Fruit fly (Drosophila melanogaster) whole organism, embryonic: ENCODE measurements around the gene GIIIspla2.

Experiments
- Antp ChIP-seq: fragments of 200-800 bp; sonication (Bioruptor generic); optimal IDR thresholded peaks from 3 replicates; lab custom pipeline; 2016; ENCODE audit warnings: missing biosample characterization, missing genetic modification characterization
- BtbVII ChIP-seq: fragments of 200-800 bp; sonication (Bioruptor generic); optimal IDR thresholded peaks from 3 replicates; lab custom pipeline; 2017; ENCODE audit warnings: missing biosample characterization, mild to moderate bottlenecking, missing genetic modification characterization
- CG10267 ChIP-seq: fragments of 200-800 bp; sonication (Bioruptor generic); optimal IDR thresholded peaks from 2 replicates; lab custom pipeline; 2018; ENCODE audit warnings: missing biosample characterization, mild to moderate bottlenecking, missing genetic modification characterization, moderate library complexity
- CG11247 ChIP-seq: fragments of 200-800 bp; sonication (Bioruptor generic); IDR thresholded peaks from 2 replicates; pipeline ENCODE4 v1.3.6; 2022; ENCODE audit warnings: missing biosample characterization, missing genetic modification characterization
- CG12219 ChIP-seq: fragments of 200-800 bp; sonication (Bioruptor generic); optimal IDR thresholded peaks from 3 replicates; lab custom pipeline; 2018; ENCODE audit warnings: missing biosample characterization, mild to moderate bottlenecking, missing genetic modification characterization
- CG13287 ChIP-seq: fragments of 200-800 bp; sonication (Bioruptor generic); IDR thresholded peaks from 2 replicates; pipeline ENCODE4 v1.3.6; 2022; ENCODE audit warnings: missing biosample characterization, missing genetic modification characterization; ENCODE audit not compliant: partially characterized antibody
- CG14710 ChIP-seq: fragments of 200-800 bp; sonication (Bioruptor generic); optimal IDR thresholded peaks from 3 replicates; lab custom pipeline; 2019; ENCODE audit warnings: missing biosample characterization, mild to moderate bottlenecking, missing genetic modification characterization, moderate library complexity
- CG15269 ChIP-seq: fragments of 200-800 bp; sonication (Bioruptor generic); optimal IDR thresholded peaks from 2 replicates; lab custom pipeline; 2018; ENCODE audit warnings: missing biosample characterization, mild to moderate bottlenecking, missing genetic modification characterization, moderate library complexity
- CG17385 ChIP-seq: fragments of 200-800 bp; sonication (Bioruptor generic); optimal IDR thresholded peaks from 3 replicates; lab custom pipeline; 2018; ENCODE audit warnings: missing biosample characterization, mild to moderate bottlenecking, missing genetic modification characterization
- CG17568 ChIP-seq: fragments of 200-800 bp; sonication (Bioruptor generic); optimal IDR thresholded peaks from 2 replicates; lab custom pipeline; 2018; ENCODE audit warnings: missing biosample characterization, mild to moderate bottlenecking, missing genetic modification characterization, moderate library complexity
- CG18476 ChIP-seq: fragments of 200-800 bp; sonication (Bioruptor generic); optimal IDR thresholded peaks from 2 replicates; lab custom pipeline; 2016; ENCODE audit warnings: missing biosample characterization, mild to moderate bottlenecking, missing genetic modification characterization
- CG2202 ChIP-seq: fragments of 200-800 bp; sonication (Bioruptor generic); optimal IDR thresholded peaks from 2 replicates; lab custom pipeline; 2018; ENCODE audit warnings: missing biosample characterization, mild to moderate bottlenecking, missing genetic modification characterization
- CG31224 ChIP-seq: fragments of 200-800 bp; sonication (Bioruptor generic); IDR thresholded peaks from 2 replicates; pipeline ENCODE4 v1.3.6; 2022; ENCODE audit warnings: missing biosample characterization, missing genetic modification characterization
- CG3847 ChIP-seq: fragments of 200-800 bp; sonication (Bioruptor generic); IDR thresholded peaks from 2 replicates; pipeline ENCODE4 v1.3.6; 2022; ENCODE audit warnings: missing biosample characterization, missing genetic modification characterization
- CG3995 ChIP-seq: fragments of 200-800 bp; sonication (Bioruptor generic); optimal IDR thresholded peaks from 3 replicates; lab custom pipeline; 2016; ENCODE audit warnings: missing biosample characterization, missing genetic modification characterization
- CG42726 ChIP-seq: fragments of 200-800 bp; sonication (Bioruptor generic); IDR thresholded peaks from 2 replicates; pipeline ENCODE4 v1.3.6; 2022; ENCODE audit warnings: missing biosample characterization, missing genetic modification characterization; ENCODE audit not compliant: partially characterized antibody
- CG4707 ChIP-seq: fragments of 200-800 bp; sonication (Bioruptor generic); optimal IDR thresholded peaks from 2 replicates; lab custom pipeline; 2018; ENCODE audit warnings: missing biosample characterization, mild to moderate bottlenecking, missing genetic modification characterization, moderate library complexity
- CG6175 ChIP-seq: fragments of 200-800 bp; sonication (Bioruptor generic); IDR thresholded peaks from 3 replicates; pipeline ENCODE4 v1.3.6; 2022; ENCODE audit warnings: missing biosample characterization, missing genetic modification characterization
- CG7271 ChIP-seq: fragments of 200-800 bp; sonication (Bioruptor generic); optimal IDR thresholded peaks from 2 replicates; lab custom pipeline; 2018; ENCODE audit warnings: missing biosample characterization, mild to moderate bottlenecking, missing genetic modification characterization, moderate library complexity
- CG7839 ChIP-seq: fragments of 200-800 bp; sonication (Bioruptor generic); optimal IDR thresholded peaks from 3 replicates; lab custom pipeline; 2018; ENCODE audit warnings: missing biosample characterization, mild to moderate bottlenecking, missing genetic modification characterization, moderate library complexity
- CG8281 ChIP-seq: fragments of 200-800 bp; sonication (Bioruptor generic); optimal IDR thresholded peaks from 2 replicates; lab custom pipeline; 2018; ENCODE audit warnings: missing biosample characterization, mild to moderate bottlenecking, missing genetic modification characterization, moderate library complexity
- Dll ChIP-seq: fragments of 200-800 bp; sonication (Bioruptor generic); IDR thresholded peaks from 4 replicates; pipeline ENCODE4 v1.3.6; 2022; ENCODE audit warnings: missing biosample characterization, missing genetic modification characterization; ENCODE audit not compliant: partially characterized antibody
- Dp ChIP-seq: fragments of 200-800 bp; sonication (Bioruptor generic); optimal IDR thresholded peaks from 2 replicates; lab custom pipeline; 2018; ENCODE audit warnings: missing biosample characterization, mild to moderate bottlenecking, missing genetic modification characterization, moderate library complexity
- HHEX ChIP-seq: fragments of 200-800 bp; sonication (Bioruptor generic); optimal IDR thresholded peaks from 3 replicates; lab custom pipeline; 2017; ENCODE audit warnings: missing biosample characterization, mild to moderate bottlenecking, missing genetic modification characterization, missing genetic modification reagents
- Jarid2 ChIP-seq: fragments of 200-800 bp; sonication (Bioruptor generic); optimal IDR thresholded peaks from 3 replicates; lab custom pipeline; 2017; ENCODE audit warnings: mild to moderate bottlenecking, missing biosample characterization, missing genetic modification reagents, missing genetic modification characterization
- Max ChIP-seq: fragments of 200-800 bp; sonication (Bioruptor generic); optimal IDR thresholded peaks from 2 replicates; lab custom pipeline; 2016; ENCODE audit warnings: missing biosample characterization, mild to moderate bottlenecking, missing genetic modification characterization
- Myb ChIP-seq: fragments of 200-800 bp; sonication (Bioruptor generic); optimal IDR thresholded peaks from 2 replicates; lab custom pipeline; 2016; ENCODE audit warnings: missing biosample characterization, missing genetic modification characterization
- Sin3A ChIP-seq: fragments of >200 bp; optimal IDR thresholded peaks from 2 replicates; lab custom pipeline; 2018
- Tbp ChIP-seq: fragments of >200 bp; optimal IDR thresholded peaks from 2 replicates; lab custom pipeline; 2018; ENCODE audit warnings: missing biosample characterization, missing genetic modification characterization
- Xbp1 ChIP-seq: fragments of 200-800 bp; sonication (Bioruptor generic); optimal IDR thresholded peaks from 3 replicates; lab custom pipeline; 2016; ENCODE audit warnings: missing biosample characterization, mild to moderate bottlenecking, missing genetic modification characterization
- br ChIP-seq: fragments of >200 bp; optimal IDR thresholded peaks from 2 replicates; lab custom pipeline; 2017
- cas ChIP-seq: fragments of 200-800 bp; sonication (Bioruptor generic); IDR thresholded peaks from 2 replicates; pipeline ENCODE4 v1.3.6; 2022; ENCODE audit warnings: missing biosample characterization, missing genetic modification characterization
- cato ChIP-seq: fragments of 200-800 bp; sonication (Bioruptor generic); optimal IDR thresholded peaks from 2 replicates; lab custom pipeline; 2016; ENCODE audit warnings: missing biosample characterization, missing genetic modification characterization, borderline replicate concordance
- chn ChIP-seq: fragments of 200-800 bp; sonication (Bioruptor generic); optimal IDR thresholded peaks from 2 replicates; lab custom pipeline; 2016; ENCODE audit warnings: missing biosample characterization, missing genetic modification characterization
- corto ChIP-seq: fragments of 200-800 bp; sonication (Bioruptor generic); optimal IDR thresholded peaks from 2 replicates; lab custom pipeline; 2016; ENCODE audit warnings: missing biosample characterization, mild to moderate bottlenecking, missing genetic modification characterization, moderate library complexity
- crp ChIP-seq, 2 experiments: fragments of 200-800 bp; sonication (Bioruptor generic); optimal IDR thresholded peaks; 2 replicates in 1 of 2; 3 replicates in 1 of 2; lab custom pipeline; 2017; ENCODE audit warnings: missing biosample characterization in 2 of 2, missing genetic modification characterization in 2 of 2, mild to moderate bottlenecking in 1 of 2, moderate library complexity in 1 of 2
- cwo ChIP-seq: fragments of 200-800 bp; sonication (Bioruptor generic); optimal IDR thresholded peaks from 3 replicates; lab custom pipeline; 2017; ENCODE audit warnings: missing biosample characterization, missing genetic modification characterization, mild to moderate bottlenecking, moderate library complexity, missing genetic modification reagents
- gfzf ChIP-seq: fragments of 200-800 bp; sonication (Bioruptor generic); optimal IDR thresholded peaks from 2 replicates; lab custom pipeline; 2016; ENCODE audit warnings: missing biosample characterization, mild to moderate bottlenecking, missing genetic modification characterization, moderate library complexity
- h ChIP-seq: fragments of >200 bp; optimal IDR thresholded peaks from 2 replicates; lab custom pipeline; 2017
- her ChIP-seq: fragments of 200-800 bp; sonication (Bioruptor generic); optimal IDR thresholded peaks from 2 replicates; lab custom pipeline; 2016; ENCODE audit warnings: missing biosample characterization, missing genetic modification characterization
- hkb ChIP-seq, 2 experiments: fragments of 200-800 bp in 1 of 2; fragments of >200 bp in 1 of 2; sonication (Bioruptor generic) in 1 of 2; IDR thresholded peaks in 1 of 2; optimal IDR thresholded peaks in 1 of 2; 2 replicates each; pipeline versions ENCODE4 v1.3.6 to Lab custom; 2017 to 2022; ENCODE audit warnings: missing biosample characterization in 1 of 2, missing genetic modification characterization in 1 of 2
- mirr ChIP-seq: fragments of 200-800 bp; sonication (Bioruptor generic); optimal IDR thresholded peaks from 3 replicates; lab custom pipeline; 2018; ENCODE audit warnings: missing biosample characterization, mild to moderate bottlenecking, missing genetic modification characterization
- nom ChIP-seq: fragments of 200-800 bp; sonication (Bioruptor generic); optimal IDR thresholded peaks from 2 replicates; lab custom pipeline; 2017; ENCODE audit warnings: missing biosample characterization, missing genetic modification characterization, mild to moderate bottlenecking, moderate library complexity, missing genetic modification reagents
- otp ChIP-seq: fragments of 200-800 bp; sonication (Bioruptor generic); IDR thresholded peaks from 3 replicates; pipeline ENCODE4, ENCODE4 v1.3.6; 2022; ENCODE audit warnings: missing biosample characterization, missing genetic modification characterization
- psq ChIP-seq: fragments of 200-800 bp; sonication (Bioruptor generic); optimal IDR thresholded peaks from 2 replicates; lab custom pipeline; 2017; ENCODE audit warnings: missing biosample characterization, missing genetic modification characterization
- pzg ChIP-seq: fragments of 200-800 bp; sonication (Bioruptor generic); optimal IDR thresholded peaks from 3 replicates; lab custom pipeline; 2018; ENCODE audit warnings: missing biosample characterization, mild to moderate bottlenecking, missing genetic modification characterization, moderate library complexity
- scrt ChIP-seq: fragments of 200-800 bp; sonication (Bioruptor generic); optimal IDR thresholded peaks from 2 replicates; lab custom pipeline; 2018; ENCODE audit warnings: missing biosample characterization, mild to moderate bottlenecking, missing genetic modification characterization, moderate library complexity
- sim ChIP-seq: fragments of 200-800 bp; sonication (Bioruptor generic); IDR thresholded peaks from 2 replicates; pipeline ENCODE4 v1.3.6; 2022; ENCODE audit warnings: missing biosample characterization, missing genetic modification characterization
- tup ChIP-seq: fragments of 200-800 bp; sonication (Bioruptor generic); optimal IDR thresholded peaks from 2 replicates; lab custom pipeline; 2016; ENCODE audit warnings: missing biosample characterization, mild to moderate bottlenecking, missing genetic modification characterization, moderate library complexity
- tx ChIP-seq: fragments of 200-800 bp; sonication (Bioruptor generic); optimal IDR thresholded peaks from 2 replicates; lab custom pipeline; 2016; ENCODE audit warnings: missing biosample characterization, missing genetic modification characterization
- vvl ChIP-seq: fragments of 200-800 bp; sonication (Bioruptor generic); IDR thresholded peaks from 2 replicates; pipeline ENCODE4 v1.3.6; 2022; ENCODE audit warnings: missing biosample characterization, missing genetic modification characterization

The GIIIspla2 gene

DNA sequence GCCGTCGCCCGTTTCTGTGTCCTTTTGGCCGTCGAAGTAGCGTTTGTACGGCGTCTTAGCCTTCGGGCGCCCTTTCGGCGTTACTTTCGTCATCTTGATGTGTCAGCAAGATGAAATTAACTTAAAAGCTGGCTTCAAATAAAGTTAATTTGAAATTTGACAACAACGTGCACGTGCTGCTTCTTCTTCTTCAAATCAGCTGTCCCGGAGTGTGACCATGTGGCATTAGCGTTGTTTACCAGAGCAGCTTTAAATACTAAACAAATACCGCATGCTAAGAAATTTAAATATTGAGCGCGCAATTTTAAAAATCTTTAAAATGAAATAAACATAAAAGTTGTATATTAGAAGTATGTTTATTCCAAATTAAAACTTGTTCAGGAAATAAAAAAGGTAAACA, 36.5 kb upstream of the GIIIspla2 start, which contains the start of gene CG2260:
CG2260 (minus strand) TSS at position 209 of the 400 bp plus-strand sequence.
- no peak for TF ChIP-seq hkb (optimal IDR thresholded peaks at IDR 0.05; lab: Kevin White, UChicago)
- TF ChIP-seq hkb (GFP tag; IDR thresholded peaks at IDR 0.05; lab: Robert Waterston, UW): no peak
- TF ChIP-seq CG18476: no peak
- TF ChIP-seq HHEX (GFP tag; lab: Kevin White, UChicago): no peak
- no peak for TF ChIP-seq CG3847 (GFP tag; lab: Robert Waterston, UW)
- TF ChIP-seq Myb (GFP tag; lab: Kevin White, UChicago): peak; percentile 19
- TF ChIP-seq CG14710 (tag; lab: Kevin White, UChicago): peak; percentile 18
- no peak for TF ChIP-seq br (lab: Kevin White, UChicago)
- no peak for TF ChIP-seq nom (GFP tag; lab: Kevin White, UChicago)
- TF ChIP-seq vvl (GFP tag; lab: Robert Waterston, UW): peak; percentile 85
- no peak for TF ChIP-seq CG3995
- TF ChIP-seq tup (GFP tag; lab: Kevin White, UChicago): no peak
- no peak for TF ChIP-seq Xbp1
- TF ChIP-seq CG10267 (tag; lab: Kevin White, UChicago): peak; percentile 13
- TF ChIP-seq Jarid2 (GFP tag; lab: Kevin White, UChicago): no peak
- TF ChIP-seq CG42726 (GFP tag; lab: Robert Waterston, UW): no peak
- no peak for TF ChIP-seq her (GFP tag; lab: Kevin White, UChicago)
- TF ChIP-seq CG6175: no peak
- no peak for TF ChIP-seq mirr
- TF ChIP-seq CG4707: no peak
- no peak for TF ChIP-seq Antp (GFP tag; lab: Kevin White, UChicago)
- TF ChIP-seq CG15269 (tag; lab: Kevin White, UChicago): no peak
- TF ChIP-seq pzg: peak; percentile 70
- TF ChIP-seq scrt (GFP tag; lab: Kevin White, UChicago): peak; percentile 20
- no peak for TF ChIP-seq psq (GFP tag; lab: Kevin White, UChicago)
- no peak for TF ChIP-seq corto (GFP tag; lab: Kevin White, UChicago)
- no peak for TF ChIP-seq h (lab: Kevin White, UChicago)
- TF ChIP-seq Tbp (GFP tag; lab: Kevin White, UChicago): no peak
- no peak for TF ChIP-seq sim (GFP tag; lab: Robert Waterston, UW)
- TF ChIP-seq CG2202 (tag; lab: Kevin White, UChicago): no peak
- TF ChIP-seq Sin3A (lab: Kevin White, UChicago): peak; percentile 8
- TF ChIP-seq CG17385 (GFP tag; lab: Kevin White, UChicago): peak; percentile 95
- peak; percentile 57 for TF ChIP-seq Max (GFP tag; lab: Kevin White, UChicago)
- TF ChIP-seq crp (GFP tag; optimal IDR thresholded peaks at IDR 0.05; lab: Kevin White, UChicago): peak; percentile 41 to 91
- no peak for TF ChIP-seq CG17568 (GFP tag; lab: Kevin White, UChicago)
- TF ChIP-seq Dp (GFP tag; lab: Kevin White, UChicago): peak; percentile 92
- peak; percentile 27; the same call in 1 of the 2 replicates for TF ChIP-seq CG13287 (GFP tag; lab: Robert Waterston, UW)
- no peak for TF ChIP-seq CG12219 (GFP tag; lab: Kevin White, UChicago)
- TF ChIP-seq otp (GFP tag; lab: Robert Waterston, UW): no peak
- TF ChIP-seq Dll (GFP tag; lab: Robert Waterston, UW): 0 out of 4 replicates have a peak, but pooled peaks have one; percentile 20
- TF ChIP-seq CG11247 (GFP tag; lab: Robert Waterston, UW): no peak
- no peak for TF ChIP-seq BtbVII (GFP tag; lab: Kevin White, UChicago)
- no peak for TF ChIP-seq CG7271 (tag; lab: Kevin White, UChicago)
- no peak for TF ChIP-seq CG7839 (tag; lab: Kevin White, UChicago)
- TF ChIP-seq CG8281 (tag; lab: Kevin White, UChicago): no peak
- no peak for TF ChIP-seq cas (GFP tag; lab: Robert Waterston, UW)
- TF ChIP-seq chn: no peak
- TF ChIP-seq tx (GFP tag; lab: Kevin White, UChicago): no peak
- TF ChIP-seq cato: no peak
- peak; percentile 78 for TF ChIP-seq gfzf (GFP tag; lab: Kevin White, UChicago)
- no peak for TF ChIP-seq CG31224 (GFP tag; lab: Robert Waterston, UW)
- TF ChIP-seq cwo: peak; percentile 49
